Fruit fly (Drosophila melanogaster): ENCODE results near the gene CG9399.

dm6 chr3R:9603022-9603942, 29.3 kb upstream of the CG9399 start:
- TF ChIP-seq CG32121 (GFP tag; IDR thresholded peaks at IDR 0.05) (no peak), CG14655 (GFP tag; optimal IDR thresholded peaks at IDR 0.05) (no peak)

Data from whole organism, pupa.